Worm (Caenorhabditis elegans) whole organism, L2 larva: Measurements from ENCODE around the gene grl-15.

Source experiments
- alr-1 ChIP-seq: fragments of 150-350 bp; optimal IDR thresholded peaks from 2 replicates; lab custom pipeline; 2014; ENCODE audit warnings: missing biosample characterization, missing genetic modification characterization
- aly-2 ChIP-seq: fragments of 150-350 bp; optimal IDR thresholded peaks from 2 replicates; lab custom pipeline; 2014; ENCODE audit warnings: missing biosample characterization, missing genetic modification characterization
- ama-1 ChIP-seq: fragments of 150-350 bp; optimal IDR thresholded peaks from 2 replicates; lab custom pipeline; 2018; ENCODE audit warnings: inconsistent platforms
- egl-27 ChIP-seq: sonication (generic microtip); optimal IDR thresholded peaks from 3 replicates; lab custom pipeline; 2017; ENCODE audit warnings: missing biosample characterization, missing genetic modification reagents, missing genetic modification characterization
- fos-1 ChIP-seq: fragments of 150-350 bp; optimal IDR thresholded peaks from 2 replicates; lab custom pipeline; 2014; ENCODE audit warnings: missing biosample characterization, missing genetic modification characterization
- mbf-1 ChIP-seq: sonication (generic microtip); optimal IDR thresholded peaks from 2 replicates; lab custom pipeline; 2017; ENCODE audit warnings: missing biosample characterization, missing genetic modification characterization
- nhr-21 ChIP-seq: fragments of 150-350 bp; optimal IDR thresholded peaks from 2 replicates; lab custom pipeline; 2014; ENCODE audit warnings: missing biosample characterization, missing genetic modification characterization
- nhr-237 ChIP-seq: fragments of 150-350 bp; optimal IDR thresholded peaks from 2 replicates; lab custom pipeline; 2014; ENCODE audit warnings: missing biosample characterization, missing genetic modification characterization
- skn-1 ChIP-seq: sonication (generic microtip); optimal IDR thresholded peaks from 2 replicates; lab custom pipeline; 2017; ENCODE audit warnings: missing biosample characterization, missing genetic modification characterization
- unc-62 ChIP-seq: fragments of 150-350 bp; optimal IDR thresholded peaks from 2 replicates; lab custom pipeline; 2014; ENCODE audit warnings: missing biosample characterization, missing genetic modification reagents, missing genetic modification characterization

- TF ChIP-seq aly-2 (tag; lab: Kevin White, UChicago) (no peak), nhr-237 (tag; lab: Kevin White, UChicago) (no peak), egl-27 (no peak), mbf-1 (no peak), nhr-21 (no peak), alr-1 (tag; lab: Kevin White, UChicago) (no peak), fos-1 (tag; lab: Kevin White, UChicago) (no peak), ama-1 (lab: Kevin White, UChicago) (no peak), unc-62 (GFP tag; lab: Kevin White, UChicago) (no peak), skn-1 (no peak)
Measured at ce11 chrIII:12194190-12194589, 41.6 kb downstream of the grl-15 start, which contains the start of gene Y75B8A.44.
